Worm (Caenorhabditis elegans) whole organism, young adult: Measurements from ENCODE around the gene gcy-9.

Experiments
- B0336.3 ChIP-seq: fragments of 200-800 bp; sonication (Bioruptor generic); IDR thresholded peaks from 2 replicates; pipeline ENCODE4 v1.3.6; 2022; ENCODE audit warnings: missing genetic modification characterization, missing compliant biosample characterization
- Y95B8A.8 ChIP-seq: fragments of 200-800 bp; sonication (Bioruptor generic); IDR thresholded peaks from 2 replicates; pipeline ENCODE4 v1.3.6; 2022; ENCODE audit warnings: missing genetic modification reagents, missing genetic modification characterization, missing compliant biosample characterization
- him-1 ChIP-seq: sonication (generic microtip); optimal IDR thresholded peaks from 2 replicates; lab custom pipeline; 2016; ENCODE audit warnings: missing genotype, missing genetic modification reagents, missing genetic modification characterization, missing compliant biosample characterization
- hlh-26 ChIP-seq: fragments of 200-800 bp; sonication (Bioruptor generic); conservative IDR thresholded peaks from 2 replicates; pipeline ENCODE4 v1.3.6; 2022; ENCODE audit warnings: missing genetic modification reagents, missing genetic modification characterization, missing compliant biosample characterization
- mel-28 ChIP-seq: sonication (generic microtip); optimal IDR thresholded peaks from 2 replicates; lab custom pipeline; 2016; ENCODE audit warnings: borderline replicate concordance, mild to moderate bottlenecking, missing genetic modification characterization, missing compliant biosample characterization
- nfya-1 ChIP-seq: sonication (generic microtip); optimal IDR thresholded peaks from 2 replicates; lab custom pipeline; 2017; ENCODE audit warnings: antibody characterized with exemption, missing compliant biosample characterization, missing genetic modification characterization, borderline replicate concordance; ENCODE audit not compliant: insufficient read depth
- nhr-120 ChIP-seq: fragments of 200-800 bp; sonication (Bioruptor generic); IDR thresholded peaks from 2 replicates; pipeline ENCODE4 v1.3.6; 2022; ENCODE audit warnings: missing genetic modification characterization, missing compliant biosample characterization
- nhr-179 ChIP-seq: sonication (generic microtip); optimal IDR thresholded peaks from 2 replicates; lab custom pipeline; 2016; ENCODE audit warnings: mild to moderate bottlenecking, missing genetic modification characterization, missing compliant biosample characterization
- repo-1 ChIP-seq: sonication (generic microtip); optimal IDR thresholded peaks from 2 replicates; lab custom pipeline; 2017; ENCODE audit warnings: mild to moderate bottlenecking, missing genetic modification characterization, missing compliant biosample characterization
- rpc-1 ChIP-seq, 2 experiments: fragments of 150-350 bp in 1 of 2; sonication (generic microtip) in 1 of 2; optimal IDR thresholded peaks; 2 replicates each; lab custom pipeline; 2014 to 2018; ENCODE audit warnings: missing biosample characterization in 1 of 2, missing genetic modification characterization in 1 of 2, missing genetic modification reagents in 1 of 2, missing genotype in 1 of 2
- snpc-4 ChIP-seq, 5 experiments: fragments of 150-350 bp in 1 of 5; sonication (generic microtip) in 4 of 5; optimal IDR thresholded peaks; 2 replicates each; lab custom pipeline; 2014 to 2018; ENCODE audit warnings: missing genetic modification characterization in 5 of 5, missing biosample characterization in 3 of 5, antibody characterized with exemption in 2 of 5, mild to moderate bottlenecking in 2 of 5, missing compliant biosample characterization in 2 of 5, missing genotype in 2 of 5, moderate library complexity in 2 of 5, missing genetic modification reagents in 1 of 5
- tbp1 ChIP-seq: fragments of 200-800 bp; sonication (Bioruptor generic); optimal IDR thresholded peaks from 2 replicates; lab custom pipeline; 2018; ENCODE audit warnings: mild to moderate bottlenecking, missing genetic modification characterization, missing compliant biosample characterization
- unc-130 ChIP-seq: sonication (generic microtip); optimal IDR thresholded peaks from 2 replicates; lab custom pipeline; 2016; ENCODE audit warnings: missing genetic modification reagents, missing genetic modification characterization, missing compliant biosample characterization
- unc-62 ChIP-seq: fragments of 150-350 bp; optimal IDR thresholded peaks from 2 replicates; lab custom pipeline; 2014; ENCODE audit warnings: missing biosample characterization, missing genetic modification reagents, missing genetic modification characterization

DNA sequence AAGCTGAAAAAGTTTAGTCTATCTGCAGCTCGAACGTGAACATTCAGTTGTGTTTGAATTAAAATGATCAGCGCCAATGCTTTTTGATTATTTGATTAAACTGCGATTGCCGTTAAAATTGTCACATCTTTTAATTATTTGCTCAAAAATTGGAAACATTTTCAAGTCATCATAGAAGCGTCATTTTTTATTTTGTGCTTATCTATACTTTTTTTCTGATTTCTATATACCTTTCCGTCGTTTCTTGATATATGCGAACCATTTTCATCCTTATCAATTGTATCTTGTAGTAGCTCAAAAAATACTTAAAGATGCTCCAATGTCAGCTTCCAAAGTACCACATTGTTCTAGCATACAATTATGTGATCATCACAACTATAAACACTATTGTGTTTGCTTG lies 13.6 kb upstream of the gcy-9 start:
- TF ChIP-seq rpc-1 (optimal IDR thresholded peaks at IDR 0.05; lab: Kevin White, UChicago) (no peak), rpc-1 (tag; optimal IDR thresholded peaks at IDR 0.05; lab: Kevin White, UChicago) (no peak), mel-28 (tag; lab: Kevin White, UChicago) (no peak), tbp1 (no peak), nfya-1 (tag; lab: Kevin White, UChicago) (no peak), unc-62 (GFP tag; lab: Kevin White, UChicago) (no peak), hlh-26 (GFP tag; lab: Robert Waterston, UW) (no peak), snpc-4 (GFP tag; optimal IDR thresholded peaks at IDR 0.05; lab: Kevin White, UChicago) (no peak), snpc-4 (tag; optimal IDR thresholded peaks at IDR 0.05; lab: Kevin White, UChicago) (no peak), nhr-120 (no peak), repo-1 (no peak), B0336.3 (GFP tag; lab: Robert Waterston, UW) (no peak), him-1 (no peak), unc-130 (GFP tag; lab: Kevin White, UChicago) (no peak), Y95B8A.8 (GFP tag; lab: Robert Waterston, UW) (no peak), nhr-179 (tag; lab: Kevin White, UChicago) (no peak)
